Fruit fly (Drosophila melanogaster) whole organism, prepupa: Measurements from ENCODE around the gene dtr.

Experiments
- CG10631 ChIP-seq: fragments of 200-800 bp; sonication (Bioruptor generic); optimal IDR thresholded peaks from 2 replicates; lab custom pipeline; 2016; ENCODE audit warnings: missing biosample characterization, missing genetic modification characterization
- CG10669 ChIP-seq: fragments of 200-800 bp; sonication (Bioruptor generic); optimal IDR thresholded peaks from 3 replicates; lab custom pipeline; 2018; ENCODE audit warnings: missing biosample characterization, mild to moderate bottlenecking, missing genetic modification characterization, moderate library complexity
- CG11294 ChIP-seq: fragments of 200-800 bp; sonication (Bioruptor generic); IDR thresholded peaks from 2 replicates; pipeline ENCODE4 v1.3.6; 2022; ENCODE audit warnings: missing biosample characterization, missing genetic modification characterization
- CG11762 ChIP-seq: fragments of 200-800 bp; sonication (Bioruptor generic); optimal IDR thresholded peaks from 3 replicates; lab custom pipeline; 2016; ENCODE audit warnings: missing biosample characterization, missing genetic modification characterization; ENCODE audit not compliant: insufficient read depth
- CG11902 ChIP-seq: fragments of 200-800 bp; sonication (Bioruptor generic); optimal IDR thresholded peaks from 3 replicates; lab custom pipeline; 2016; ENCODE audit warnings: missing biosample characterization, missing genetic modification characterization
- CG1621 ChIP-seq: fragments of 200-800 bp; sonication (Bioruptor generic); optimal IDR thresholded peaks from 3 replicates; lab custom pipeline; 2018; ENCODE audit warnings: missing biosample characterization, mild to moderate bottlenecking, missing genetic modification characterization
- CG16779 ChIP-seq: fragments of 200-800 bp; sonication (Bioruptor generic); optimal IDR thresholded peaks from 3 replicates; lab custom pipeline; 2017; ENCODE audit warnings: missing biosample characterization, mild to moderate bottlenecking, missing genetic modification characterization
- CG3032 ChIP-seq: fragments of 200-800 bp; optimal IDR thresholded peaks from 2 replicates; lab custom pipeline; 2019; ENCODE audit warnings: missing biosample characterization, mild to moderate bottlenecking, missing genetic modification characterization, moderate library complexity
- CG31627 ChIP-seq: fragments of 200-800 bp; sonication (Bioruptor generic); optimal IDR thresholded peaks from 3 replicates; lab custom pipeline; 2016; ENCODE audit warnings: missing biosample characterization, missing genetic modification characterization
- CG32006 ChIP-seq: fragments of 200-800 bp; sonication (Bioruptor generic); optimal IDR thresholded peaks from 3 replicates; lab custom pipeline; 2017; ENCODE audit warnings: missing biosample characterization, mild to moderate bottlenecking, missing genetic modification characterization
- CG34406 ChIP-seq: fragments of 200-800 bp; sonication (Bioruptor generic); optimal IDR thresholded peaks from 3 replicates; lab custom pipeline; 2016; ENCODE audit warnings: missing biosample characterization, missing genetic modification characterization
- CG4318 ChIP-seq: fragments of 200-800 bp; sonication (Bioruptor generic); optimal IDR thresholded peaks from 3 replicates; lab custom pipeline; 2017; ENCODE audit warnings: missing biosample characterization, mild to moderate bottlenecking, missing genetic modification characterization
- CG6792 ChIP-seq: fragments of 200-800 bp; sonication (Bioruptor generic); optimal IDR thresholded peaks from 3 replicates; lab custom pipeline; 2016; ENCODE audit warnings: missing biosample characterization, missing genetic modification characterization
- CG6808 ChIP-seq: fragments of 200-800 bp; sonication (Bioruptor generic); optimal IDR thresholded peaks from 3 replicates; lab custom pipeline; 2017; ENCODE audit warnings: missing biosample characterization, missing genetic modification characterization, mild to moderate bottlenecking, moderate library complexity, missing genetic modification reagents
- CG6854 ChIP-seq: fragments of 200-800 bp; sonication (Bioruptor generic); optimal IDR thresholded peaks from 2 replicates; lab custom pipeline; 2017; ENCODE audit warnings: missing biosample characterization, mild to moderate bottlenecking, missing genetic modification characterization
- CG7368 ChIP-seq: fragments of 200-800 bp; sonication (Bioruptor generic); optimal IDR thresholded peaks from 3 replicates; lab custom pipeline; 2016; ENCODE audit warnings: missing biosample characterization, missing genetic modification characterization
- CG8119 ChIP-seq: fragments of 200-800 bp; sonication (Bioruptor generic); IDR thresholded peaks from 3 replicates; pipeline ENCODE4 v1.3.6; 2022; ENCODE audit warnings: missing biosample characterization, missing genetic modification characterization
- CG8319 ChIP-seq: fragments of 200-800 bp; sonication (Bioruptor generic); optimal IDR thresholded peaks from 3 replicates; lab custom pipeline; 2016; ENCODE audit warnings: missing biosample characterization, missing genetic modification characterization
- CG8632 ChIP-seq: fragments of 200-800 bp; sonication (Bioruptor generic); optimal IDR thresholded peaks from 3 replicates; lab custom pipeline; 2016; ENCODE audit warnings: missing biosample characterization, missing genetic modification characterization
- Eip78C ChIP-seq: fragments of 200-800 bp; sonication (Bioruptor generic); peaks from one replicate; lab custom pipeline; 2016; ENCODE audit warnings: missing biosample characterization, missing genetic modification characterization
- Eip93F ChIP-seq: fragments of 200-800 bp; sonication (Bioruptor generic); optimal IDR thresholded peaks from 2 replicates; lab custom pipeline; 2016; ENCODE audit warnings: missing biosample characterization, mild to moderate bottlenecking, missing genetic modification characterization
- Ets21C ChIP-seq: fragments of 200-800 bp; sonication (Bioruptor generic); optimal IDR thresholded peaks from 3 replicates; lab custom pipeline; 2016; ENCODE audit warnings: missing biosample characterization, missing genetic modification characterization
- Gug ChIP-seq: fragments of 200-800 bp; sonication (Bioruptor generic); IDR thresholded peaks from 2 replicates; pipeline ENCODE4 v1.3.6; 2022; ENCODE audit warnings: missing biosample characterization, missing genetic modification characterization
- Hr38 ChIP-seq: sonication (Bioruptor generic); optimal IDR thresholded peaks from 2 replicates; lab custom pipeline; 2016; ENCODE audit warnings: missing biosample characterization, missing genetic modification characterization
- Hr39 ChIP-seq: fragments of 200-800 bp; sonication (Bioruptor generic); optimal IDR thresholded peaks from 2 replicates; lab custom pipeline; 2016; ENCODE audit warnings: missing biosample characterization, missing genetic modification characterization
- Hr4 ChIP-seq: fragments of 200-800 bp; sonication (Bioruptor generic); optimal IDR thresholded peaks from 3 replicates; lab custom pipeline; 2016; ENCODE audit warnings: missing biosample characterization, missing genetic modification characterization
- Smox ChIP-seq: fragments of 200-800 bp; sonication (Bioruptor generic); optimal IDR thresholded peaks from 3 replicates; lab custom pipeline; 2016; ENCODE audit warnings: missing biosample characterization, missing genetic modification characterization
- achi ChIP-seq: fragments of 200-800 bp; sonication (Bioruptor generic); optimal IDR thresholded peaks from 3 replicates; lab custom pipeline; 2016; ENCODE audit warnings: missing biosample characterization, missing genetic modification characterization
- acj6 ChIP-seq: fragments of 200-800 bp; sonication (Bioruptor generic); optimal IDR thresholded peaks from 3 replicates; lab custom pipeline; 2016; ENCODE audit warnings: missing biosample characterization, missing genetic modification characterization
- cyc ChIP-seq: fragments of 200-800 bp; sonication (Bioruptor generic); optimal IDR thresholded peaks from 3 replicates; lab custom pipeline; 2016; ENCODE audit warnings: missing biosample characterization, missing genetic modification characterization
- dsx ChIP-seq: fragments of 200-800 bp; optimal IDR thresholded peaks from 3 replicates; lab custom pipeline; 2019; ENCODE audit warnings: missing biosample characterization, mild to moderate bottlenecking, missing genetic modification characterization, moderate library complexity; ENCODE audit not compliant: poor library complexity, severe bottlenecking
- eg ChIP-seq: fragments of 200-800 bp; sonication (Bioruptor generic); IDR thresholded peaks from 3 replicates; pipeline ENCODE4 v1.3.6; 2022; ENCODE audit warnings: missing biosample characterization, missing genetic modification characterization
- esn ChIP-seq: fragments of 200-800 bp; sonication (Bioruptor generic); optimal IDR thresholded peaks from 2 replicates; lab custom pipeline; 2016; ENCODE audit warnings: missing biosample characterization, mild to moderate bottlenecking, missing genetic modification characterization, moderate library complexity
- fd59A ChIP-seq: fragments of 200-800 bp; sonication (Bioruptor generic); optimal IDR thresholded peaks from 2 replicates; lab custom pipeline; 2017; ENCODE audit warnings: missing biosample characterization, mild to moderate bottlenecking, missing genetic modification characterization, missing genetic modification reagents
- fd85E ChIP-seq: fragments of 200-800 bp; sonication (Bioruptor generic); optimal IDR thresholded peaks from 3 replicates; lab custom pipeline; 2016; ENCODE audit warnings: missing biosample characterization, missing genetic modification characterization
- fkh ChIP-seq: fragments of 200-800 bp; sonication (Bioruptor generic); optimal IDR thresholded peaks from 3 replicates; lab custom pipeline; 2017; ENCODE audit warnings: missing biosample characterization, mild to moderate bottlenecking, missing genetic modification characterization, moderate library complexity
- lz ChIP-seq: fragments of 200-800 bp; sonication (Bioruptor generic); optimal IDR thresholded peaks from 3 replicates; lab custom pipeline; 2016; ENCODE audit warnings: missing biosample characterization, missing genetic modification characterization
- pdm3 ChIP-seq: fragments of 200-800 bp; sonication (Bioruptor generic); optimal IDR thresholded peaks from 3 replicates; lab custom pipeline; 2016; ENCODE audit warnings: missing biosample characterization, missing genetic modification characterization
- spab ChIP-seq: fragments of 200-800 bp; sonication (Bioruptor generic); optimal IDR thresholded peaks from 2 replicates; lab custom pipeline; 2017; ENCODE audit warnings: missing biosample characterization, mild to moderate bottlenecking, missing genetic modification characterization, missing genetic modification reagents
- svp ChIP-seq: fragments of 200-800 bp; sonication (Bioruptor generic); peaks from one replicate; lab custom pipeline; 2016; ENCODE audit warnings: missing biosample characterization, missing genetic modification characterization
- topi ChIP-seq: fragments of 200-800 bp; sonication (Bioruptor generic); optimal IDR thresholded peaks from 3 replicates; lab custom pipeline; 2016; ENCODE audit warnings: missing biosample characterization, missing genetic modification characterization

The dtr gene

dm6 chr2L:21341706-21342105 is 19.3 kb upstream of the dtr start:
- no peak for TF ChIP-seq fd85E (GFP tag; lab: Kevin White, UChicago)
- no peak for TF ChIP-seq CG8119 (GFP tag; lab: Robert Waterston, UW)
- TF ChIP-seq topi (GFP tag; lab: Kevin White, UChicago): no peak
- TF ChIP-seq eg (GFP tag; lab: Robert Waterston, UW): no peak
- TF ChIP-seq CG7368: no peak
- TF ChIP-seq Hr38 (GFP tag; lab: Kevin White, UChicago): no peak
- TF ChIP-seq esn (GFP tag; lab: Kevin White, UChicago): no peak
- TF ChIP-seq CG11762: no peak
- no peak for TF ChIP-seq CG6792

- peak; percentile 22 for TF ChIP-seq Ets21C (GFP tag; lab: Kevin White, UChicago)
- TF ChIP-seq CG11902 (GFP tag; lab: Kevin White, UChicago): no peak
- no peak for TF ChIP-seq CG8319 (GFP tag; lab: Kevin White, UChicago)
- no peak for TF ChIP-seq Gug (GFP tag; lab: Robert Waterston, UW)
- TF ChIP-seq Eip78C (GFP tag; lab: Kevin White, UChicago): peak; percentile 82
- peak; percentile 10 for TF ChIP-seq Smox (GFP tag; lab: Kevin White, UChicago)
- TF ChIP-seq achi (GFP tag; lab: Kevin White, UChicago): no peak
- no peak for TF ChIP-seq Hr4 (GFP tag; lab: Kevin White, UChicago)
- no peak for TF ChIP-seq Eip93F (GFP tag; lab: Kevin White, UChicago)
- peak; percentile 17 for TF ChIP-seq CG10631 (GFP tag; lab: Kevin White, UChicago)
- TF ChIP-seq CG16779 (tag; lab: Kevin White, UChicago): no peak
- peak; percentile 14 for TF ChIP-seq cyc (GFP tag; lab: Kevin White, UChicago)
- TF ChIP-seq CG8632 (GFP tag; lab: Kevin White, UChicago): no peak
- TF ChIP-seq topi (GFP tag; lab: Kevin White, UChicago): peak; percentile 29
- no peak for TF ChIP-seq pdm3 (GFP tag; lab: Kevin White, UChicago)
- no peak for TF ChIP-seq fd59A (GFP tag; lab: Kevin White, UChicago)
- no peak for TF ChIP-seq CG3032 (tag; lab: Kevin White, UChicago)
- no peak for TF ChIP-seq CG11762
- TF ChIP-seq CG31627 (GFP tag; lab: Kevin White, UChicago): no peak
- no peak for TF ChIP-seq acj6
- TF ChIP-seq lz (GFP tag; lab: Kevin White, UChicago): peak; percentile 27
- no peak for TF ChIP-seq CG11294
- TF ChIP-seq CG34406 (GFP tag; lab: Kevin White, UChicago): no peak
- no peak for TF ChIP-seq CG4318
- TF ChIP-seq esn (GFP tag; lab: Kevin White, UChicago): peak; percentile 2
These were observed 16.7 kb upstream of the dtr start, which contains the start of gene Tsp39D for dm6 chr2L:21344203-21344753. Gene Tsp39D, plus strand, starts transcription at chr2L:21344607.

- TF ChIP-seq CG6792 (no peak), svp (GFP tag; lab: Kevin White, UChicago) (peak; percentile 42), CG10631 (GFP tag; lab: Kevin White, UChicago) (no peak)
These were observed 6.3 kb downstream of the dtr start for dm6 chr2L:21367296-21367695.

dm6 chr2L:21369606-21370005 is 8.6 kb downstream of the dtr start, which contains the start of gene Gr39b:
Gene Gr39b, minus strand, starts transcription at chr2L:21369706.
- TF ChIP-seq CG32006 (GFP tag; lab: Kevin White, UChicago) (no peak), CG6808 (GFP tag; lab: Kevin White, UChicago) (no peak), CG1621 (tag; lab: Kevin White, UChicago) (no peak), CG10669 (no peak), CG34406 (GFP tag; lab: Kevin White, UChicago) (no peak), CG8119 (GFP tag; lab: Robert Waterston, UW) (no peak), lz (GFP tag; lab: Kevin White, UChicago) (no peak), Hr39 (GFP tag; lab: Kevin White, UChicago) (no peak), eg (GFP tag; lab: Robert Waterston, UW) (no peak), fkh (GFP tag; lab: Kevin White, UChicago) (no peak), CG8319 (GFP tag; lab: Kevin White, UChicago) (no peak), CG11902 (GFP tag; lab: Kevin White, UChicago) (no peak), CG6854 (GFP tag; lab: Kevin White, UChicago) (no peak), dsx (no peak), svp (GFP tag; lab: Kevin White, UChicago) (no peak), esn (GFP tag; lab: Kevin White, UChicago) (no peak), CG11762 (no peak), spab (no peak), achi (GFP tag; lab: Kevin White, UChicago) (no peak), CG31627 (GFP tag; lab: Kevin White, UChicago) (no peak)
- TF ChIP-seq, all 60 proteins: peak for 0
